Worm (Caenorhabditis elegans) whole organism, L4 larva: Measurements from ENCODE around the gene str-5.

Experiments used
- T20F7.1 ChIP-seq: fragments of 200-800 bp; sonication (Bioruptor generic); optimal IDR thresholded peaks from 2 replicates; lab custom pipeline; 2018; ENCODE audit warnings: mild to moderate bottlenecking, missing genetic modification characterization, missing compliant biosample characterization
- ceh-20 ChIP-seq: fragments of 200-800 bp; sonication (Bioruptor generic); IDR thresholded peaks from 2 replicates; pipeline ENCODE4 v1.3.6; 2022; ENCODE audit warnings: missing genetic modification reagents, missing genetic modification characterization, missing compliant biosample characterization
- skn-1 ChIP-seq: fragments of 150-350 bp; optimal IDR thresholded peaks from 2 replicates; lab custom pipeline; 2014; ENCODE audit warnings: missing biosample characterization, missing genetic modification characterization
- spr-1 ChIP-seq: sonication (generic microtip); optimal IDR thresholded peaks from 2 replicates; lab custom pipeline; 2016; ENCODE audit warnings: mild to moderate bottlenecking, missing genetic modification characterization, missing compliant biosample characterization
- vab-7 ChIP-seq: fragments of 200-800 bp; sonication (Bioruptor generic); IDR thresholded peaks from 2 replicates; pipeline ENCODE4 v1.3.6; 2022; ENCODE audit warnings: missing genetic modification reagents, missing genetic modification characterization, missing compliant biosample characterization

- TF ChIP-seq skn-1 (no peak), vab-7 (GFP tag; lab: Robert Waterston, UW) (no peak), T20F7.1 (GFP tag; lab: Kevin White, UChicago) (no peak), spr-1 (tag; lab: Kevin White, UChicago) (no peak), ceh-20 (GFP tag; lab: Robert Waterston, UW) (no peak)
These were observed 16.0 kb downstream of the str-5 start, which contains the start of gene F57A10.4 for ce11 chrV:15769072-15769471.
